Worm (Caenorhabditis elegans) whole organism, late embryonic: ENCODE data around the gene pdi-1.

ENCODE experiments used
- ahr-1 ChIP-seq: sonication (generic microtip); optimal IDR thresholded peaks from 2 replicates; lab custom pipeline; 2016; ENCODE audit warnings: missing genetic modification characterization, missing compliant biosample characterization
- ceh-14 ChIP-seq: sonication (generic microtip); optimal IDR thresholded peaks from 2 replicates; lab custom pipeline; 2016; ENCODE audit warnings: missing genotype, missing genetic modification characterization, missing compliant biosample characterization
- dve-1 ChIP-seq: sonication (generic microtip); optimal IDR thresholded peaks from 2 replicates; lab custom pipeline; 2017; ENCODE audit warnings: antibody characterized with exemption, mild to moderate bottlenecking, missing genetic modification characterization, missing compliant biosample characterization
- ets-4 ChIP-seq: sonication (generic microtip); optimal IDR thresholded peaks from 2 replicates; lab custom pipeline; 2016; ENCODE audit warnings: missing genetic modification characterization, missing compliant biosample characterization
- eyg-1 ChIP-seq: sonication (generic microtip); optimal IDR thresholded peaks from 2 replicates; lab custom pipeline; 2016; ENCODE audit warnings: missing genotype, missing genetic modification characterization, missing compliant biosample characterization
- hlh-6 ChIP-seq: sonication (generic microtip); optimal IDR thresholded peaks from 2 replicates; lab custom pipeline; 2016; ENCODE audit warnings: missing genotype, missing genetic modification characterization, missing compliant biosample characterization
- nfya-1 ChIP-seq: sonication (generic microtip); optimal IDR thresholded peaks from 2 replicates; lab custom pipeline; 2017; ENCODE audit warnings: missing genetic modification characterization, mild to moderate bottlenecking, missing compliant biosample characterization, antibody characterized with exemption, moderate library complexity
- nhr-232 ChIP-seq: sonication (generic microtip); optimal IDR thresholded peaks from 2 replicates; lab custom pipeline; 2016; ENCODE audit warnings: missing genetic modification characterization, missing compliant biosample characterization
- sox-4 ChIP-seq: sonication (generic microtip); optimal IDR thresholded peaks from 2 replicates; lab custom pipeline; 2017; ENCODE audit warnings: mild to moderate bottlenecking, missing genetic modification characterization, inconsistent platforms, missing compliant biosample characterization
- syd-9 ChIP-seq: sonication (generic microtip); optimal IDR thresholded peaks from 2 replicates; lab custom pipeline; 2016; ENCODE audit warnings: mild to moderate bottlenecking, missing genetic modification characterization, moderate library complexity, missing compliant biosample characterization
- unc-86 ChIP-seq: sonication (generic microtip); optimal IDR thresholded peaks from 2 replicates; lab custom pipeline; 2016; ENCODE audit warnings: missing genetic modification characterization, missing compliant biosample characterization
- zip-5 ChIP-seq: sonication (generic microtip); optimal IDR thresholded peaks from 2 replicates; lab custom pipeline; 2016; ENCODE audit warnings: missing genetic modification characterization, missing compliant biosample characterization

ce11 chrIII:3670984-3671383 is 30.3 kb downstream of the pdi-1 start:
- TF ChIP-seq unc-86 (tag; lab: Kevin White, UChicago), result no peak
- no peak for TF ChIP-seq ahr-1 (tag; lab: Kevin White, UChicago)
- no peak for TF ChIP-seq ceh-14 (tag; lab: Kevin White, UChicago)
- TF ChIP-seq nfya-1 (tag; lab: Kevin White, UChicago), result no peak
- no peak for TF ChIP-seq ets-4
- no peak for TF ChIP-seq nhr-232
- TF ChIP-seq dve-1 (tag; lab: Kevin White, UChicago), result no peak
- no peak for TF ChIP-seq eyg-1 (tag; lab: Kevin White, UChicago)
- TF ChIP-seq syd-9, result no peak
- TF ChIP-seq hlh-6 (tag; lab: Kevin White, UChicago), result no peak
- no peak for TF ChIP-seq sox-4 (tag; lab: Kevin White, UChicago)
- no peak for TF ChIP-seq zip-5 (tag; lab: Kevin White, UChicago)
